Worm (Caenorhabditis elegans): Measurements from ENCODE around the gene tbcc-1.
A peak's percentile ranks its signal among the peaks of the same experiment; 100 is the strongest.

The tbcc-1 gene

DNA sequence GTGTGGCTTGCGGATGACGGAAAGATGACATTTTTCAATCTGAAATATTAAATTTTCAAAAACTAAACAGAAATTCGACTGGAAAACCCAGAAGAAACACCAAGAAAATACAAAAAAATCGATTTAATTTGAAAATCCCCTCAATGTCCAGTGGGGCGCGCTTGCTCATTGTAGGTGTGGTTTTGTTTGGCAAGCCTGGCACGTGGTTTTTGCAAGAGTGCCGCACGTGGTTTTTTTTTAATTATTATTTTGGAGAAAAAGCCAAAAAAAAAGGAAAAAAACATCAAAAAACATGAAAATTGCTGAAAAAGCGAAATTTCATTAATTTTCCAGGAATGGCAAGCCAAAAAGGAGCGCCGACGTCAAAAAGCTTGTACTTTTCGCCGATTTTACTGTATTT is 19.6 kb upstream of the tbcc-1 start, which contains the start of gene swsn-3 (continued):
- no peak for TF ChIP-seq egl-43 (GFP tag; IDR thresholded peaks at IDR 0.05)
- TF ChIP-seq lin-13 (GFP tag; optimal IDR thresholded peaks at IDR 0.05) = peak; percentile 86
- TF ChIP-seq pqm-1 (tag; optimal IDR thresholded peaks at IDR 0.05) = no peak
- peak; percentile 89 for TF ChIP-seq arid-1 (GFP tag; conservative IDR thresholded peaks at IDR 0.05)
- TF ChIP-seq skn-1 (tag; optimal IDR thresholded peaks at IDR 0.05) = no peak
- no peak for TF ChIP-seq zag-1 (tag; optimal IDR thresholded peaks at IDR 0.05)
- TF ChIP-seq nhr-102 (tag; optimal IDR thresholded peaks at IDR 0.05) = peak; percentile 70
- peak in 1 of 2 experiments; percentile 68 for TF ChIP-seq hif-1 (tag; optimal IDR thresholded peaks at IDR 0.05)
- TF ChIP-seq ctbp-1 (GFP tag; IDR thresholded peaks at IDR 0.05) = peak; percentile 74
- TF ChIP-seq F37D6.2 (tag; optimal IDR thresholded peaks at IDR 0.05) = peak; percentile 65
- peak; percentile 45 for TF ChIP-seq zip-2 (tag; optimal IDR thresholded peaks at IDR 0.05)
- TF ChIP-seq hmg-1.1 (GFP tag; IDR thresholded peaks at IDR 0.05) = peak; percentile 77
- peak; percentile 53 for TF ChIP-seq nhr-28 (tag; optimal IDR thresholded peaks at IDR 0.05)
- TF ChIP-seq ceh-82 (tag; optimal IDR thresholded peaks at IDR 0.05) = no peak
- no peak for TF ChIP-seq unc-62 (GFP tag; optimal IDR thresholded peaks at IDR 0.05 in 1 of 2)
- no peak for TF ChIP-seq unc-62 (tag; optimal IDR thresholded peaks at IDR 0.05)
- peak; percentile 60; the same call in 1 of the 2 replicates for TF ChIP-seq snpc-1.2 (GFP tag; IDR thresholded peaks at IDR 0.05)
- peak in 1 of 2 experiments; percentile 3 for TF ChIP-seq ZK546.5 (tag; optimal IDR thresholded peaks at IDR 0.05)
- no peak for TF ChIP-seq nhr-111 (GFP tag; optimal IDR thresholded peaks at IDR 0.05)
- no peak for TF ChIP-seq ztf-11 (tag; optimal IDR thresholded peaks at IDR 0.05)
- peak in 1 of 2 experiments; percentile 36 for TF ChIP-seq daf-16 (GFP tag; optimal IDR thresholded peaks at IDR 0.05)
- peak; percentile 54 for TF ChIP-seq daf-16 (tag; optimal IDR thresholded peaks at IDR 0.05)
- TF ChIP-seq egl-27 (tag; optimal IDR thresholded peaks at IDR 0.05) = no peak
- no peak for TF ChIP-seq jun-1 (tag; optimal IDR thresholded peaks at IDR 0.05)
- no peak for TF ChIP-seq dmd-9 (GFP tag; IDR thresholded peaks at IDR 0.05)
- TF ChIP-seq ceh-32 (tag; optimal IDR thresholded peaks at IDR 0.05; ENCODE audit: poor library complexity) = no peak
- TF ChIP-seq nhr-41 (GFP tag; IDR thresholded peaks at IDR 0.05) = no peak
- peak; percentile 45; the same call in 1 of the 2 replicates for TF ChIP-seq Y75B8A.6 (GFP tag; IDR thresholded peaks at IDR 0.05)
- TF ChIP-seq nhr-76 (tag; optimal IDR thresholded peaks at IDR 0.05) = no peak
- TF ChIP-seq rbr-2 (tag; optimal IDR thresholded peaks at IDR 0.05) = peak; percentile 85
- TF ChIP-seq F26F4.8 (GFP tag; conservative IDR thresholded peaks at IDR 0.05) = no peak
- TF ChIP-seq ceh-44 (GFP tag; IDR thresholded peaks at IDR 0.05) = no peak
- no peak for TF ChIP-seq mxl-3 (GFP tag; optimal IDR thresholded peaks at IDR 0.05)
- TF ChIP-seq dmd-8 (GFP tag; IDR thresholded peaks at IDR 0.05) = no peak
- TF ChIP-seq spr-3 (GFP tag; optimal IDR thresholded peaks at IDR 0.05) = peak; percentile 48
- 0 out of 2 replicates have a peak, but pooled peaks have one; percentile 20 for TF ChIP-seq php-3 (GFP tag; IDR thresholded peaks at IDR 0.05)
- TF ChIP-seq mxl-2 (GFP tag; conservative IDR thresholded peaks at IDR 0.05) = 0 out of 2 replicates have a peak, but pooled peaks have one; percentile 19
- peak; percentile 50; the same call in 1 of the 2 replicates for TF ChIP-seq madf-9 (GFP tag; conservative IDR thresholded peaks at IDR 0.05)
- TF ChIP-seq lir-3 (tag; optimal IDR thresholded peaks at IDR 0.05) = no peak
- no peak for TF ChIP-seq lin-39 (tag; optimal IDR thresholded peaks at IDR 0.05)
- TF ChIP-seq unc-39 (tag; optimal IDR thresholded peaks at IDR 0.05) = no peak
- TF ChIP-seq aly-2 (tag; optimal IDR thresholded peaks at IDR 0.05) = no peak
- TF ChIP-seq lsy-2 (tag; optimal IDR thresholded peaks at IDR 0.05) = peak; percentile 20 to 94
- peak; percentile 92 for TF ChIP-seq duxl-1 (tag; optimal IDR thresholded peaks at IDR 0.05; ENCODE audit: poor library complexity)
- TF ChIP-seq F49E8.2 (tag; optimal IDR thresholded peaks at IDR 0.05; ENCODE audit: borderline replicate concordance) = peak; percentile 68
- TF ChIP-seq D1046.2 (GFP tag; IDR thresholded peaks at IDR 0.05) = no peak
- no peak for TF ChIP-seq daf-12 (tag; optimal IDR thresholded peaks at IDR 0.05)
- peak; percentile 7 for TF ChIP-seq nhr-11 (tag; optimal IDR thresholded peaks at IDR 0.05)
- peak; percentile 74 for TF ChIP-seq vab-7 (GFP tag; IDR thresholded peaks at IDR 0.05)
- TF ChIP-seq lin-38 (GFP tag; IDR thresholded peaks at IDR 0.05) = peak; percentile 97
- TF ChIP-seq lin-15B (tag; optimal IDR thresholded peaks at IDR 0.05) = peak; percentile 74
- TF ChIP-seq gei-8 (GFP tag; optimal IDR thresholded peaks at IDR 0.05) = no peak

Data from whole organism, L4 larva.